Fruit fly (Drosophila melanogaster) whole organism, embryonic: ENCODE data around the gene RpL34b.

Experiments used
- ATbp ChIP-seq: fragments of 200-800 bp; sonication (Bioruptor generic); optimal IDR thresholded peaks from 2 replicates; lab custom pipeline; 2017; ENCODE audit warnings: missing biosample characterization, mild to moderate bottlenecking, missing genetic modification characterization, missing genetic modification reagents
- Atf6 ChIP-seq: fragments of 200-800 bp; sonication (Bioruptor generic); IDR thresholded peaks from 2 replicates; pipeline ENCODE4 v1.3.6; 2022; ENCODE audit warnings: missing biosample characterization, missing genetic modification characterization
- Awh ChIP-seq: fragments of 200-800 bp; sonication (Bioruptor generic); IDR thresholded peaks from 2 replicates; pipeline ENCODE4, ENCODE4 v1.3.6; 2022; ENCODE audit warnings: missing biosample characterization, missing genetic modification characterization
- B-H1 ChIP-seq: fragments of 200-800 bp; sonication (Bioruptor generic); IDR thresholded peaks from 3 replicates; pipeline ENCODE4 v1.3.6; 2022; ENCODE audit warnings: missing biosample characterization, missing genetic modification characterization
- BEAF-32 ChIP-seq: fragments of 200-800 bp; sonication (Bioruptor generic); optimal IDR thresholded peaks from 3 replicates; lab custom pipeline; 2017; ENCODE audit warnings: missing biosample characterization, missing genetic modification characterization, mild to moderate bottlenecking, moderate library complexity, missing genetic modification reagents
- Blimp-1 ChIP-seq: fragments of 200-800 bp; sonication (Bioruptor generic); optimal IDR thresholded peaks from 3 replicates; lab custom pipeline; 2018; ENCODE audit warnings: missing biosample characterization, missing genetic modification characterization, mild to moderate bottlenecking, moderate library complexity, missing genetic modification reagents
- CG12071 ChIP-seq: fragments of 200-800 bp; sonication (Bioruptor generic); optimal IDR thresholded peaks from 3 replicates; lab custom pipeline; 2018; ENCODE audit warnings: missing biosample characterization, mild to moderate bottlenecking, missing genetic modification characterization
- CG14014 ChIP-seq: fragments of 200-800 bp; sonication (Bioruptor generic); IDR thresholded peaks from 2 replicates; pipeline ENCODE4 v1.3.6; 2022; ENCODE audit warnings: missing biosample characterization, missing genetic modification characterization
- CG14667 ChIP-seq: fragments of 200-800 bp; sonication (Bioruptor generic); IDR thresholded peaks from 2 replicates; pipeline ENCODE4 v1.3.6; 2022; ENCODE audit warnings: missing biosample characterization, missing genetic modification characterization
- CG15601 ChIP-seq: fragments of 200-800 bp; sonication (Bioruptor generic); optimal IDR thresholded peaks from 3 replicates; lab custom pipeline; 2019; ENCODE audit warnings: missing biosample characterization, mild to moderate bottlenecking, missing genetic modification characterization, moderate library complexity
- CG1603 ChIP-seq: fragments of 200-800 bp; sonication (Bioruptor generic); optimal IDR thresholded peaks from 2 replicates; lab custom pipeline; 2019; ENCODE audit warnings: missing biosample characterization, mild to moderate bottlenecking, missing genetic modification characterization, moderate library complexity
- CG16779 ChIP-seq: fragments of 200-800 bp; sonication (Bioruptor generic); IDR thresholded peaks from 2 replicates; pipeline ENCODE4 v1.3.6; 2022; ENCODE audit warnings: missing biosample characterization, missing genetic modification characterization
- CG17359 ChIP-seq: fragments of 200-800 bp; sonication (Bioruptor generic); optimal IDR thresholded peaks from 3 replicates; lab custom pipeline; 2018; ENCODE audit warnings: missing biosample characterization, mild to moderate bottlenecking, missing genetic modification characterization, moderate library complexity
- CG17802 ChIP-seq: fragments of 200-800 bp; sonication (Bioruptor generic); optimal IDR thresholded peaks from 2 replicates; lab custom pipeline; 2018; ENCODE audit warnings: missing biosample characterization, mild to moderate bottlenecking, missing genetic modification characterization, moderate library complexity
- CG18619 ChIP-seq: fragments of 200-800 bp; sonication (Bioruptor generic); optimal IDR thresholded peaks from 3 replicates; lab custom pipeline; 2017; ENCODE audit warnings: missing biosample characterization, mild to moderate bottlenecking, missing genetic modification characterization
- CG2199 ChIP-seq: fragments of 200-800 bp; sonication (Bioruptor generic); IDR thresholded peaks from 3 replicates; pipeline ENCODE4 v1.3.6; 2022; ENCODE audit warnings: missing biosample characterization, missing genetic modification characterization
- CG4404 ChIP-seq: fragments of 200-800 bp; sonication (Bioruptor generic); IDR thresholded peaks from 2 replicates; pipeline ENCODE4 v1.3.6; 2022; ENCODE audit warnings: missing biosample characterization, missing genetic modification characterization
- CG5180 ChIP-seq: fragments of 200-800 bp; sonication (Bioruptor generic); optimal IDR thresholded peaks from 3 replicates; lab custom pipeline; 2017; ENCODE audit warnings: missing biosample characterization, missing genetic modification characterization, mild to moderate bottlenecking, moderate library complexity, missing genetic modification reagents
- CG6765 ChIP-seq: fragments of 200-800 bp; sonication (Bioruptor generic); optimal IDR thresholded peaks from 3 replicates; lab custom pipeline; 2017; ENCODE audit warnings: missing biosample characterization, mild to moderate bottlenecking, missing genetic modification characterization
- CG7839 ChIP-seq: fragments of 200-800 bp; sonication (Bioruptor generic); optimal IDR thresholded peaks from 3 replicates; lab custom pipeline; 2018; ENCODE audit warnings: missing biosample characterization, mild to moderate bottlenecking, missing genetic modification characterization, moderate library complexity
- CG8765 ChIP-seq: fragments of 200-800 bp; sonication (Bioruptor generic); IDR thresholded peaks from 2 replicates; pipeline ENCODE4 v1.3.6; 2022; ENCODE audit warnings: missing biosample characterization, missing genetic modification characterization
- CG9437 ChIP-seq: fragments of 200-800 bp; sonication (Bioruptor generic); optimal IDR thresholded peaks from 2 replicates; lab custom pipeline; 2018; ENCODE audit warnings: missing biosample characterization, mild to moderate bottlenecking, missing genetic modification characterization
- CrebB ChIP-seq: fragments of 200-800 bp; sonication (Bioruptor generic); optimal IDR thresholded peaks from 3 replicates; lab custom pipeline; 2018; ENCODE audit warnings: missing biosample characterization, mild to moderate bottlenecking, missing genetic modification characterization
- E2f2 ChIP-seq: fragments of 200-800 bp; sonication (Bioruptor generic); IDR thresholded peaks from 2 replicates; pipeline ENCODE4 v1.3.6; 2022; ENCODE audit warnings: missing biosample characterization, missing genetic modification characterization
- Ets65A ChIP-seq: fragments of 200-800 bp; sonication (Bioruptor generic); peaks from one replicate; lab custom pipeline; 2016; ENCODE audit warnings: missing biosample characterization, missing genetic modification characterization
- Med ChIP-seq: fragments of 200-800 bp; sonication (Bioruptor generic); peaks from one replicate; lab custom pipeline; 2016; ENCODE audit warnings: missing biosample characterization, missing genetic modification characterization, mild to moderate bottlenecking, inconsistent platforms, moderate library complexity
- PHDP ChIP-seq: fragments of 200-800 bp; sonication (Bioruptor generic); optimal IDR thresholded peaks from 3 replicates; lab custom pipeline; 2018; ENCODE audit warnings: missing biosample characterization, mild to moderate bottlenecking, missing genetic modification characterization, moderate library complexity
- Pdp1 ChIP-seq, 2 experiments: fragments of 200-800 bp; sonication (Bioruptor generic); optimal IDR thresholded peaks; 3 replicates each; lab custom pipeline; 2016; ENCODE audit warnings: missing biosample characterization in 2 of 2, missing genetic modification characterization in 2 of 2, mild to moderate bottlenecking in 1 of 2, moderate library complexity in 1 of 2
- Poxn ChIP-seq: fragments of 200-800 bp; sonication (Bioruptor generic); IDR thresholded peaks from 2 replicates; pipeline ENCODE4 v1.3.6; 2022; ENCODE audit warnings: missing biosample characterization, missing genetic modification characterization
- Xrp1 ChIP-seq: fragments of 200-800 bp; sonication (Bioruptor generic); IDR thresholded peaks from 2 replicates; pipeline ENCODE4 v1.3.6; 2022; ENCODE audit warnings: missing biosample characterization, missing genetic modification characterization
- caup ChIP-seq: fragments of 200-800 bp; sonication (Bioruptor generic); optimal IDR thresholded peaks from 3 replicates; lab custom pipeline; 2017; ENCODE audit warnings: missing biosample characterization, mild to moderate bottlenecking, missing genetic modification characterization, moderate library complexity; ENCODE audit not compliant: severe bottlenecking
- cg ChIP-seq: fragments of 200-800 bp; sonication (Bioruptor generic); optimal IDR thresholded peaks from 3 replicates; lab custom pipeline; 2019; ENCODE audit warnings: missing biosample characterization, mild to moderate bottlenecking, missing genetic modification characterization, moderate library complexity
- ci ChIP-seq: fragments of 200-800 bp; sonication (Bioruptor generic); IDR thresholded peaks from 3 replicates; pipeline ENCODE4 v1.3.6; 2022; ENCODE audit warnings: missing biosample characterization, missing genetic modification characterization
- da ChIP-seq: fragments of 200-800 bp; sonication (Bioruptor generic); optimal IDR thresholded peaks from 2 replicates; lab custom pipeline; 2016; ENCODE audit warnings: missing biosample characterization, missing genetic modification characterization
- gem ChIP-seq: fragments of 200-800 bp; sonication (Bioruptor generic); optimal IDR thresholded peaks from 2 replicates; lab custom pipeline; 2019; ENCODE audit warnings: missing biosample characterization, mild to moderate bottlenecking, missing genetic modification characterization, moderate library complexity
- hkb ChIP-seq, 2 experiments: fragments of 200-800 bp in 1 of 2; fragments of >200 bp in 1 of 2; sonication (Bioruptor generic) in 1 of 2; IDR thresholded peaks in 1 of 2; optimal IDR thresholded peaks in 1 of 2; 2 replicates each; pipeline versions ENCODE4 v1.3.6 to Lab custom; 2017 to 2022; ENCODE audit warnings: missing biosample characterization in 1 of 2, missing genetic modification characterization in 1 of 2
- jing ChIP-seq: fragments of 200-800 bp; sonication (Bioruptor generic); optimal IDR thresholded peaks from 2 replicates; lab custom pipeline; 2018; ENCODE audit warnings: missing biosample characterization, mild to moderate bottlenecking, missing genetic modification characterization
- lab ChIP-seq: fragments of 200-800 bp; sonication (Bioruptor generic); optimal IDR thresholded peaks from 3 replicates; lab custom pipeline; 2017; ENCODE audit warnings: missing biosample characterization, missing genetic modification characterization, mild to moderate bottlenecking, moderate library complexity, missing genetic modification reagents
- mirr ChIP-seq: fragments of 200-800 bp; sonication (Bioruptor generic); optimal IDR thresholded peaks from 3 replicates; lab custom pipeline; 2018; ENCODE audit warnings: missing biosample characterization, mild to moderate bottlenecking, missing genetic modification characterization
- odd ChIP-seq: fragments of 200-800 bp; sonication (Bioruptor generic); optimal IDR thresholded peaks from 2 replicates; lab custom pipeline; 2017; ENCODE audit warnings: missing biosample characterization, mild to moderate bottlenecking, missing genetic modification characterization
- psq ChIP-seq: fragments of 200-800 bp; sonication (Bioruptor generic); optimal IDR thresholded peaks from 2 replicates; lab custom pipeline; 2017; ENCODE audit warnings: missing biosample characterization, missing genetic modification characterization
- rib ChIP-seq: fragments of 200-800 bp; sonication (Bioruptor generic); IDR thresholded peaks from 2 replicates; pipeline ENCODE4 v1.3.6; 2022; ENCODE audit warnings: missing biosample characterization, missing genetic modification characterization
- run ChIP-seq: fragments of 200-800 bp; sonication (Bioruptor generic); optimal IDR thresholded peaks from 3 replicates; lab custom pipeline; 2018; ENCODE audit warnings: missing biosample characterization, mild to moderate bottlenecking, missing genetic modification characterization
- sob ChIP-seq: fragments of 200-800 bp; sonication (Bioruptor generic); IDR thresholded peaks from 2 replicates; pipeline ENCODE4 v1.3.6; 2022; ENCODE audit warnings: missing biosample characterization, missing genetic modification characterization
- tll ChIP-seq, 2 experiments: fragments of 200-800 bp in 1 of 2; fragments of >200 bp in 1 of 2; sonication (Bioruptor generic) in 1 of 2; optimal IDR thresholded peaks; 2 replicates each; lab custom pipeline; 2017 to 2019; ENCODE audit warnings: missing biosample characterization in 2 of 2, missing genetic modification characterization in 2 of 2, mild to moderate bottlenecking in 1 of 2, moderate library complexity in 1 of 2
- twi ChIP-seq: fragments of 200-800 bp; optimal IDR thresholded peaks from 2 replicates; lab custom pipeline; 2019; ENCODE audit warnings: missing biosample characterization, mild to moderate bottlenecking, missing genetic modification characterization, moderate library complexity
- vfl ChIP-seq: fragments of 200-800 bp; sonication (Bioruptor generic); optimal IDR thresholded peaks from 2 replicates; lab custom pipeline; 2016; ENCODE audit warnings: missing biosample characterization, missing genetic modification characterization
- wdn ChIP-seq: fragments of 200-800 bp; sonication (Bioruptor generic); IDR thresholded peaks from 2 replicates; pipeline ENCODE4 v1.3.6; 2022; ENCODE audit warnings: missing biosample characterization, missing genetic modification characterization

RpL34b gene

DNA sequence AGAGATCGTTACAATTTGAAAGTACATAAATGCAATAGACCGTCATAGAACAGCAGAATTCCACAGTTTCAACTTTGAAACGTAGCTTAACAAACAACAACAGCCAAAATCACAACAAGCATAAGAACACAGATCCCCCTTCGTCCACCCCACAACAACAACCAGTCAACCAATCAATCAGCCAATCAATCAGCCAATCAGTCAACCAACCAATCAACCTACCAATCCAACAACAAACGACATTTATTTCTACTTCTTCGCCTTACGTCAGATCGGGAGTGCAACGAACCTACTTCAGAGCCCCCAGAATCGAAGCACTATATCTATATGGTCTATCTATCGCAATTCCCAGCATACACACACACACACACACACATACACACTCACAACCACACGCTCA lies 49.6 kb upstream of the RpL34b start (continued):
- TF ChIP-seq CG18619 (no peak), sob (GFP tag; lab: Robert Waterston, UW) (peak; percentile 12; the same call in 1 of the 2 replicates), twi (tag; lab: Kevin White, UChicago) (no peak), Atf6 (GFP tag; lab: Robert Waterston, UW) (0 out of 2 replicates have a peak, but pooled peaks have one; percentile 11), vfl (GFP tag; lab: Kevin White, UChicago) (no peak), psq (GFP tag; lab: Kevin White, UChicago) (no peak), Pdp1 (GFP tag; optimal IDR thresholded peaks at IDR 0.05; lab: Kevin White, UChicago) (peak in 1 of 2 experiments; percentile 13), CG5180 (GFP tag; lab: Kevin White, UChicago) (no peak)

DNA sequence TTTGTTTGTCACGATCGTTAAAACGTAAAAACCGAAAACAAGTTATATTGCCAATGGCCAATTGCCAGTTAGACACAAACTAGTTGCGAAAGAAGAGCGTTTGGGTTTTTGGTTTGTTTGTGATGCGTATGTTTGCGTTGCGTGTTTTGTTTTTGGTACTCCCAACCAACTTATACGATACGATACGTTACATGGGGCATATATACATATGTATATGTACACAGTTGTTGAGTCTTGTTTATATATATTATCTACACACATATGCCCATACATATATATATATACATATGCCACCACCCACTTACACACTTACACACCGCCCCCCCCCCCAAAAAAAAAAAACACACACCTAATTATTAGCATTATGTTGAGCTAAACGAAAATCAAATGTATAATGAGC lies 47.3 kb upstream of the RpL34b start:
- TF ChIP-seq BEAF-32 (no peak), B-H1 (GFP tag; lab: Robert Waterston, UW) (no peak), CG2199 (GFP tag; lab: Robert Waterston, UW) (no peak), da (no peak), CrebB (tag; lab: Kevin White, UChicago) (peak; percentile 21), caup (GFP tag; lab: Kevin White, UChicago) (peak; percentile 29), Blimp-1 (GFP tag; lab: Kevin White, UChicago) (no peak), CG14014 (GFP tag; lab: Robert Waterston, UW) (peak; percentile 33; the same call in 1 of the 2 replicates), tll (GFP tag; optimal IDR thresholded peaks at IDR 0.05; lab: Kevin White, UChicago) (no peak), run (no peak), ci (GFP tag; lab: Robert Waterston, UW) (no peak; the same call in 2 of the 3 replicates), CG16779 (GFP tag; lab: Robert Waterston, UW) (no peak), CG4404 (GFP tag; lab: Robert Waterston, UW) (no peak), Ets65A (GFP tag; lab: Kevin White, UChicago) (no peak), Awh (0 out of 2 replicates have a peak, but pooled peaks have one; percentile 15), cg (GFP tag; lab: Kevin White, UChicago) (no peak), jing (GFP tag; lab: Kevin White, UChicago) (no peak), rib (GFP tag; lab: Robert Waterston, UW) (no peak), wdn (GFP tag; lab: Robert Waterston, UW) (no peak), CG9437 (GFP tag; lab: Kevin White, UChicago) (no peak), Med (GFP tag; lab: Kevin White, UChicago) (peak; percentile 58), ATbp (GFP tag; lab: Kevin White, UChicago) (peak; percentile 52), CG7839 (tag; lab: Kevin White, UChicago) (no peak), CG1603 (tag; lab: Kevin White, UChicago) (no peak), Xrp1 (GFP tag; lab: Robert Waterston, UW) (peak; percentile 36; the same call in 1 of the 2 replicates), odd (GFP tag; lab: Kevin White, UChicago) (peak; percentile 15), lab (GFP tag; lab: Kevin White, UChicago) (peak; percentile 59), CG14667 (GFP tag; lab: Robert Waterston, UW) (no peak), PHDP (tag; lab: Kevin White, UChicago) (peak; percentile 25), hkb (optimal IDR thresholded peaks at IDR 0.05; lab: Kevin White, UChicago) (no peak), hkb (GFP tag; IDR thresholded peaks at IDR 0.05; lab: Robert Waterston, UW) (peak; percentile 32; the same call in 1 of the 2 replicates), E2f2 (GFP tag; lab: Robert Waterston, UW) (0 out of 2 replicates have a peak, but pooled peaks have one; percentile 19), Poxn (no peak), CG6765 (GFP tag; lab: Kevin White, UChicago) (peak; percentile 22), mirr (peak; percentile 0), CG17802 (tag; lab: Kevin White, UChicago) (no peak), CG12071 (GFP tag; lab: Kevin White, UChicago) (peak; percentile 53), gem (no peak), CG15601 (peak; percentile 23), CG8765 (GFP tag; lab: Robert Waterston, UW) (no peak), CG17359 (peak; percentile 36)
